Worm (Caenorhabditis elegans) whole organism, young adult: Measurements from ENCODE around the gene kin-24.
A peak's percentile ranks its signal among the peaks of the same experiment; 100 is the strongest.

Source experiments
- B0019.2 ChIP-seq: fragments of 200-800 bp; sonication (Bioruptor generic); conservative IDR thresholded peaks from 2 replicates; pipeline ENCODE4 v1.3.6; 2022; ENCODE audit warnings: missing genetic modification reagents, missing genetic modification characterization, missing compliant biosample characterization
- B0261.1 ChIP-seq: sonication (generic microtip); optimal IDR thresholded peaks from 2 replicates; lab custom pipeline; 2016; ENCODE audit warnings: mild to moderate bottlenecking, missing genetic modification characterization, moderate library complexity, missing compliant biosample characterization
- B0336.3 ChIP-seq: fragments of 200-800 bp; sonication (Bioruptor generic); IDR thresholded peaks from 2 replicates; pipeline ENCODE4 v1.3.6; 2022; ENCODE audit warnings: missing genetic modification characterization, missing compliant biosample characterization
- D2030.7 ChIP-seq: fragments of 200-800 bp; sonication (Bioruptor generic); IDR thresholded peaks from 2 replicates; pipeline ENCODE4 v1.3.6; 2022; ENCODE audit warnings: missing genetic modification reagents, missing genetic modification characterization, missing compliant biosample characterization
- F37B4.10 ChIP-seq: fragments of 200-800 bp; sonication (Bioruptor generic); IDR thresholded peaks from 2 replicates; pipeline ENCODE4 v1.3.6; 2022; ENCODE audit warnings: missing genetic modification characterization, missing compliant biosample characterization
- F49E8.2 ChIP-seq: sonication (generic microtip); optimal IDR thresholded peaks from 3 replicates; lab custom pipeline; 2017; ENCODE audit warnings: missing genetic modification characterization, mild to moderate bottlenecking, missing compliant biosample characterization, antibody characterized with exemption, moderate library complexity; ENCODE audit not compliant: insufficient read depth
- F55B11.4 ChIP-seq: sonication (generic microtip); optimal IDR thresholded peaks from 2 replicates; lab custom pipeline; 2016; ENCODE audit warnings: missing compliant biosample characterization, missing genetic modification characterization, borderline replicate concordance; ENCODE audit not compliant: insufficient read depth
- F57A8.1 ChIP-seq: fragments of 200-800 bp; sonication (Bioruptor generic); optimal IDR thresholded peaks from 2 replicates; lab custom pipeline; 2018; ENCODE audit warnings: mild to moderate bottlenecking, missing genetic modification characterization, moderate library complexity, missing compliant biosample characterization
- F57C9.4 ChIP-seq: sonication (generic microtip); optimal IDR thresholded peaks from 2 replicates; lab custom pipeline; 2017; ENCODE audit warnings: mild to moderate bottlenecking, missing genetic modification characterization, missing compliant biosample characterization
- K11D2.4 ChIP-seq: fragments of 200-800 bp; sonication (Bioruptor generic); IDR thresholded peaks from 2 replicates; pipeline ENCODE4 v1.3.6; 2022; ENCODE audit warnings: missing genetic modification reagents, missing genetic modification characterization, missing compliant biosample characterization
- Y56A3A.18 ChIP-seq: fragments of 200-800 bp; sonication (Bioruptor generic); IDR thresholded peaks from 2 replicates; pipeline ENCODE4 v1.3.6; 2022; ENCODE audit warnings: missing genetic modification reagents, missing genetic modification characterization, missing compliant biosample characterization
- Y67H2A.10 ChIP-seq: fragments of 200-800 bp; sonication (Bioruptor generic); conservative IDR thresholded peaks from 2 replicates; pipeline ENCODE4 v1.3.6; 2022; ENCODE audit warnings: missing genetic modification reagents, missing genetic modification characterization, missing compliant biosample characterization
- Y79H2A.3 ChIP-seq: fragments of 200-800 bp; sonication (Bioruptor generic); conservative IDR thresholded peaks from 2 replicates; pipeline ENCODE4 v1.3.6; 2022; ENCODE audit warnings: missing genetic modification reagents, missing genetic modification characterization, missing compliant biosample characterization
- ama-1 ChIP-seq, 3 experiments: fragments of 150-350 bp in 1 of 3; sonication (generic microtip) in 2 of 3; optimal IDR thresholded peaks; 2 replicates each; lab custom pipeline; 2014 to 2018; ENCODE audit warnings: missing biosample characterization in 2 of 3, missing genetic modification characterization in 2 of 3, missing genetic modification reagents in 2 of 3
- atf-7 ChIP-seq: sonication (generic microtip); optimal IDR thresholded peaks from 2 replicates; lab custom pipeline; 2017; ENCODE audit warnings: mild to moderate bottlenecking, missing genetic modification characterization, missing compliant biosample characterization
- bed-1 ChIP-seq: fragments of 200-800 bp; sonication (Bioruptor generic); IDR thresholded peaks from 2 replicates; pipeline ENCODE4 v1.3.6; 2022; ENCODE audit warnings: missing genetic modification reagents, missing genetic modification characterization, missing compliant biosample characterization
- ceh-100 ChIP-seq: fragments of 200-800 bp; sonication (Bioruptor generic); IDR thresholded peaks from 2 replicates; pipeline ENCODE4 v1.3.6; 2022; ENCODE audit warnings: missing genetic modification reagents, missing genetic modification characterization, missing compliant biosample characterization
- ceh-40 ChIP-seq: fragments of 200-800 bp; sonication (Bioruptor generic); IDR thresholded peaks from 2 replicates; pipeline ENCODE4 v1.3.6; 2022; ENCODE audit warnings: missing genetic modification characterization, missing compliant biosample characterization
- dox-1 ChIP-seq: fragments of 200-800 bp; sonication (Bioruptor generic); IDR thresholded peaks from 2 replicates; pipeline ENCODE4 v1.3.6; 2022; ENCODE audit warnings: missing genetic modification reagents, missing genetic modification characterization, missing compliant biosample characterization
- dpff-1 ChIP-seq: sonication (generic microtip); optimal IDR thresholded peaks from 2 replicates; lab custom pipeline; 2017; ENCODE audit warnings: mild to moderate bottlenecking, missing genetic modification characterization, missing compliant biosample characterization
- egl-18 ChIP-seq: fragments of 200-800 bp; sonication (Bioruptor generic); IDR thresholded peaks from 2 replicates; pipeline ENCODE4 v1.3.6; 2022; ENCODE audit warnings: missing genetic modification reagents, missing genetic modification characterization, missing compliant biosample characterization
- ekl-4 ChIP-seq: fragments of 200-800 bp; sonication (Bioruptor generic); IDR thresholded peaks from 2 replicates; pipeline ENCODE4 v1.3.6; 2022; ENCODE audit warnings: missing genetic modification reagents, missing genetic modification characterization, missing compliant biosample characterization
- ets-4 ChIP-seq: fragments of 200-800 bp; sonication (Bioruptor generic); optimal IDR thresholded peaks from 2 replicates; lab custom pipeline; 2018; ENCODE audit warnings: mild to moderate bottlenecking, missing genetic modification characterization, missing compliant biosample characterization
- gei-17 ChIP-seq: fragments of 200-800 bp; sonication (Bioruptor generic); optimal IDR thresholded peaks from 2 replicates; lab custom pipeline; 2018; ENCODE audit warnings: mild to moderate bottlenecking, missing genetic modification characterization, missing compliant biosample characterization
- hrde-1 ChIP-seq: sonication (generic microtip); optimal IDR thresholded peaks from 2 replicates; lab custom pipeline; 2016; ENCODE audit warnings: missing genetic modification characterization, mild to moderate bottlenecking, missing compliant biosample characterization, moderate library complexity, missing genotype, missing genetic modification reagents, borderline replicate concordance
- hsf-1 ChIP-seq: fragments of 200-800 bp; sonication (Bioruptor generic); IDR thresholded peaks from 2 replicates; pipeline ENCODE4 v1.3.6; 2022; ENCODE audit warnings: missing genetic modification reagents, missing genetic modification characterization, missing compliant biosample characterization
- lag-1 ChIP-seq: fragments of 200-800 bp; sonication (Bioruptor generic); IDR thresholded peaks from 2 replicates; pipeline ENCODE4 v1.3.6; 2022; ENCODE audit warnings: missing genetic modification reagents, missing genetic modification characterization, missing compliant biosample characterization
- lir-1 ChIP-seq: fragments of 200-800 bp; sonication (Bioruptor generic); conservative IDR thresholded peaks from 2 replicates; pipeline ENCODE4 v1.3.6; 2022; ENCODE audit warnings: missing genetic modification reagents, missing genetic modification characterization, missing compliant biosample characterization
- lsl-1 ChIP-seq: fragments of 200-800 bp; sonication (Bioruptor generic); optimal IDR thresholded peaks from 2 replicates; lab custom pipeline; 2018; ENCODE audit warnings: mild to moderate bottlenecking, missing genetic modification characterization, moderate library complexity, missing compliant biosample characterization
- madf-3 ChIP-seq: fragments of 200-800 bp; sonication (Bioruptor generic); IDR thresholded peaks from 2 replicates; pipeline ENCODE4 v1.3.6; 2022; ENCODE audit warnings: missing genetic modification reagents, missing genetic modification characterization, missing compliant biosample characterization
- madf-6 ChIP-seq: fragments of 200-800 bp; sonication (Bioruptor generic); IDR thresholded peaks from 2 replicates; pipeline ENCODE4 v1.3.6; 2022; ENCODE audit warnings: missing genetic modification reagents, missing genetic modification characterization, missing compliant biosample characterization
- mxl-1 ChIP-seq: sonication (generic microtip); optimal IDR thresholded peaks from 2 replicates; lab custom pipeline; 2016; ENCODE audit warnings: missing genetic modification characterization, missing compliant biosample characterization
- nfya-1 ChIP-seq: sonication (generic microtip); optimal IDR thresholded peaks from 2 replicates; lab custom pipeline; 2017; ENCODE audit warnings: antibody characterized with exemption, missing compliant biosample characterization, missing genetic modification characterization, borderline replicate concordance; ENCODE audit not compliant: insufficient read depth
- nfya-2 ChIP-seq: fragments of 200-800 bp; sonication (Bioruptor generic); IDR thresholded peaks from 2 replicates; pipeline ENCODE4 v1.3.6; 2022; ENCODE audit warnings: missing genetic modification reagents, missing genetic modification characterization, missing compliant biosample characterization
- nhr-120 ChIP-seq: fragments of 200-800 bp; sonication (Bioruptor generic); IDR thresholded peaks from 2 replicates; pipeline ENCODE4 v1.3.6; 2022; ENCODE audit warnings: missing genetic modification characterization, missing compliant biosample characterization
- nhr-27 ChIP-seq: fragments of 200-800 bp; sonication (Bioruptor generic); optimal IDR thresholded peaks from 2 replicates; lab custom pipeline; 2018; ENCODE audit warnings: mild to moderate bottlenecking, missing genetic modification characterization, moderate library complexity, missing compliant biosample characterization
- nhr-80 ChIP-seq: sonication (generic microtip); optimal IDR thresholded peaks from 2 replicates; lab custom pipeline; 2016; ENCODE audit warnings: missing genetic modification characterization, missing compliant biosample characterization
- nhr-90 ChIP-seq: sonication (generic microtip); optimal IDR thresholded peaks from 2 replicates; lab custom pipeline; 2016; ENCODE audit warnings: missing genotype, mild to moderate bottlenecking, missing genetic modification characterization, missing compliant biosample characterization
- pbrm-1 ChIP-seq: fragments of 200-800 bp; sonication (Bioruptor generic); IDR thresholded peaks from 2 replicates; pipeline ENCODE4 v1.3.6; 2022; ENCODE audit warnings: missing genetic modification reagents, missing genetic modification characterization, missing compliant biosample characterization
- pha-4 ChIP-seq: fragments of 150-350 bp; sonication (generic microtip); optimal IDR thresholded peaks from 2 replicates; lab custom pipeline; 2014; ENCODE audit warnings: missing biosample characterization, missing genetic modification reagents, missing genetic modification characterization
- sea-2 ChIP-seq: fragments of 200-800 bp; sonication (Bioruptor generic); IDR thresholded peaks from 2 replicates; pipeline ENCODE4 v1.3.6; 2022; ENCODE audit warnings: missing genetic modification characterization, missing compliant biosample characterization
- somi-1 ChIP-seq: fragments of 200-800 bp; sonication (Bioruptor generic); optimal IDR thresholded peaks from 2 replicates; lab custom pipeline; 2018; ENCODE audit warnings: mild to moderate bottlenecking, missing genetic modification characterization, missing compliant biosample characterization
- unc-130 ChIP-seq: sonication (generic microtip); optimal IDR thresholded peaks from 2 replicates; lab custom pipeline; 2016; ENCODE audit warnings: missing genetic modification reagents, missing genetic modification characterization, missing compliant biosample characterization
- unc-62 ChIP-seq: fragments of 150-350 bp; optimal IDR thresholded peaks from 2 replicates; lab custom pipeline; 2014; ENCODE audit warnings: missing biosample characterization, missing genetic modification reagents, missing genetic modification characterization
- xnd-1 ChIP-seq: sonication (generic microtip); optimal IDR thresholded peaks from 2 replicates; lab custom pipeline; 2016; ENCODE audit warnings: missing genotype, missing genetic modification reagents, missing genetic modification characterization, missing compliant biosample characterization
- zfh-2 ChIP-seq: fragments of 200-800 bp; sonication (Bioruptor generic); conservative IDR thresholded peaks from 2 replicates; pipeline ENCODE4 v1.3.6; 2022; ENCODE audit warnings: missing genetic modification reagents, missing genetic modification characterization, missing compliant biosample characterization
- zim-3 ChIP-seq: sonication (generic microtip); optimal IDR thresholded peaks from 2 replicates; lab custom pipeline; 2017; ENCODE audit warnings: mild to moderate bottlenecking, missing genetic modification characterization, moderate library complexity, missing compliant biosample characterization
- ztf-18 ChIP-seq: sonication (generic microtip); optimal IDR thresholded peaks from 2 replicates; lab custom pipeline; 2016; ENCODE audit warnings: missing genotype, mild to moderate bottlenecking, missing genetic modification characterization, missing compliant biosample characterization

The kin-24 gene

DNA sequence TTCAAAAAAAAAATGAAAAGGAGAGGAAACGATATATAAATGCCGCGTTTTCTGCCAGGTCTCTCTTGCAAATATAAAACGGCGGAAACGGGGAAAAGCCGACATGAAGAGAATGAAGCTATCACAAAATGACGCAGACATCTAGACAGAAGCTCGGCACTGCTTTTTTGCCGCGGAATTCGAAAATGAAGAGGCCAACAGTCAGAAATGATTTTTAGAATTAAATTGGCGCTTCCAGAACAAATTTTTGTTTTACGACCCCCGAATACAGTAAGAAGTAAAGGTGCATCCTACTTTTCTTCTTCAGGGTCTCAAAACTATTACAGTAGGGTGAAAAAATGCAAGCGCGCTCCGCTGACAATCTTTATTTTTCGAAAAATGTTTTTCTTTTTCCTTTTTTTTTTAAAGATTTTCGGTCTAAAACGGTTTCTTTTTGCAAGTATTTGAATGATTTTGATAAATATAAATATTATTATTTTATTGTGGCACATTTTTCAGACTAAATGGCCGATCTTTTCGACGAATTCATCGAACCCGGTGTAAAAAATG lies 15.6 kb downstream of the kin-24 start, which contains the start of gene mtr-4 (continued):
- TF ChIP-seq gei-17 (no peak), unc-130 (GFP tag; lab: Kevin White, UChicago) (no peak), nhr-80 (peak; percentile 69), K11D2.4 (GFP tag; lab: Robert Waterston, UW) (no peak), unc-62 (GFP tag; lab: Kevin White, UChicago) (no peak), somi-1 (no peak), atf-7 (tag; lab: Kevin White, UChicago) (no peak), nhr-120 (no peak), ekl-4 (GFP tag; lab: Robert Waterston, UW) (peak; percentile 43; the same call in 1 of the 2 replicates), Y56A3A.18 (no peak), lsl-1 (peak; percentile 98), F57C9.4 (no peak), F37B4.10 (GFP tag; lab: Robert Waterston, UW) (no peak), madf-3 (GFP tag; lab: Robert Waterston, UW) (peak; percentile 64; the same call in 1 of the 2 replicates), egl-18 (GFP tag; lab: Robert Waterston, UW) (no peak), zim-3 (tag; lab: Kevin White, UChicago) (no peak), B0336.3 (GFP tag; lab: Robert Waterston, UW) (0 out of 2 replicates have a peak, but pooled peaks have one; percentile 34), pha-4 (no peak), nfya-1 (no peak), zfh-2 (GFP tag; lab: Robert Waterston, UW) (no peak), dpff-1 (tag; lab: Kevin White, UChicago) (no peak), ztf-18 (tag; lab: Kevin White, UChicago) (no peak), lag-1 (GFP tag; lab: Robert Waterston, UW) (no peak), nhr-90 (tag; lab: Kevin White, UChicago) (no peak), F49E8.2 (tag; lab: Kevin White, UChicago) (peak; percentile 47), F55B11.4 (tag; lab: Kevin White, UChicago) (no peak), mxl-1 (tag; lab: Kevin White, UChicago) (no peak), ama-1 (optimal IDR thresholded peaks at IDR 0.05; lab: Kevin White, UChicago) (no peak), ama-1 (GFP tag; optimal IDR thresholded peaks at IDR 0.05; lab: Kevin White, UChicago) (no peak), ets-4 (GFP tag; lab: Kevin White, UChicago) (no peak), hsf-1 (GFP tag; lab: Robert Waterston, UW) (peak; percentile 72), ceh-40 (no peak), dox-1 (GFP tag; lab: Robert Waterston, UW) (peak; percentile 77; the same call in 1 of the 2 replicates), hrde-1 (tag; lab: Kevin White, UChicago) (no peak), Y67H2A.10 (GFP tag; lab: Robert Waterston, UW) (no peak), Y79H2A.3 (GFP tag; lab: Robert Waterston, UW) (no peak), lir-1 (GFP tag; lab: Robert Waterston, UW) (no peak), B0019.2 (no peak), bed-1 (GFP tag; lab: Robert Waterston, UW) (no peak), F57A8.1 (GFP tag; lab: Kevin White, UChicago) (no peak), nhr-27 (tag; lab: Kevin White, UChicago) (no peak), D2030.7 (peak; percentile 85), xnd-1 (tag; lab: Kevin White, UChicago) (peak; percentile 93), ceh-100 (GFP tag; lab: Robert Waterston, UW) (peak; percentile 43), sea-2 (GFP tag; lab: Robert Waterston, UW) (no peak), B0261.1 (tag; lab: Kevin White, UChicago) (no peak), pbrm-1 (peak; percentile 53; the same call in 1 of the 2 replicates), madf-6 (peak; percentile 96), nfya-2 (GFP tag; lab: Robert Waterston, UW) (no peak)
